Worm (Caenorhabditis elegans): ENCODE data around the gene C15C8.4.

Gene C15C8.4

ce11 chrV:12780248-12780647, 33.0 kb upstream of the C15C8.4 start:
- TF ChIP-seq T23F11.4 (GFP tag; optimal IDR thresholded peaks at IDR 0.05): peak; percentile 90
- TF ChIP-seq fkh-10 (GFP tag; optimal IDR thresholded peaks at IDR 0.05): peak; percentile 81
- peak; percentile 76 for TF ChIP-seq npax-4 (tag; optimal IDR thresholded peaks at IDR 0.05)
- peak; percentile 92 for TF ChIP-seq pha-2 (tag; optimal IDR thresholded peaks at IDR 0.05)
- TF ChIP-seq C08G9.2 (tag; optimal IDR thresholded peaks at IDR 0.05): peak; percentile 80
- TF ChIP-seq ceh-30 (tag; optimal IDR thresholded peaks at IDR 0.05): peak; percentile 38
- TF ChIP-seq ref-2 (tag; optimal IDR thresholded peaks at IDR 0.05): peak; percentile 91
- TF ChIP-seq fkh-6 (tag; optimal IDR thresholded peaks at IDR 0.05): peak; percentile 92
- peak; percentile 90 for TF ChIP-seq che-1 (tag; optimal IDR thresholded peaks at IDR 0.05)
- TF ChIP-seq hlh-6 (tag; optimal IDR thresholded peaks at IDR 0.05): peak; percentile 96
- TF ChIP-seq elt-4 (tag; optimal IDR thresholded peaks at IDR 0.05): peak; percentile 84
- peak; percentile 78 for TF ChIP-seq pqm-1 (tag; optimal IDR thresholded peaks at IDR 0.05)
- TF ChIP-seq sox-2 (GFP tag; IDR thresholded peaks at IDR 0.05): peak; percentile 88
- no peak for TF ChIP-seq unc-55 (GFP tag; optimal IDR thresholded peaks at IDR 0.05)
- TF ChIP-seq ceh-34 (tag; optimal IDR thresholded peaks at IDR 0.05): peak; percentile 89
- peak; percentile 81 for TF ChIP-seq dve-1 (tag; optimal IDR thresholded peaks at IDR 0.05)
- TF ChIP-seq nhr-232 (tag; optimal IDR thresholded peaks at IDR 0.05): peak; percentile 89
- TF ChIP-seq unc-86 (tag; optimal IDR thresholded peaks at IDR 0.05): peak; percentile 88
- peak; percentile 88 for TF ChIP-seq K02D7.2 (tag; optimal IDR thresholded peaks at IDR 0.05)
- TF ChIP-seq ets-4 (tag; optimal IDR thresholded peaks at IDR 0.05): peak; percentile 48
- peak; percentile 91 for TF ChIP-seq ztf-16 (tag; optimal IDR thresholded peaks at IDR 0.05)
- TF ChIP-seq zip-5 (tag; optimal IDR thresholded peaks at IDR 0.05): peak; percentile 82
- peak; percentile 69 for TF ChIP-seq nfya-1 (tag; optimal IDR thresholded peaks at IDR 0.05)
- TF ChIP-seq rnt-1 (tag; optimal IDR thresholded peaks at IDR 0.05): peak; percentile 69
- TF ChIP-seq unc-42 (tag; optimal IDR thresholded peaks at IDR 0.05): peak; percentile 68
- TF ChIP-seq pros-1 (tag; optimal IDR thresholded peaks at IDR 0.05): no peak
- TF ChIP-seq unc-3 (GFP tag; conservative IDR thresholded peaks at IDR 0.05): peak; percentile 96
- peak; percentile 84 for TF ChIP-seq unc-3 (tag; optimal IDR thresholded peaks at IDR 0.05)
- peak; percentile 47 for TF ChIP-seq ceh-24 (tag; optimal IDR thresholded peaks at IDR 0.05)
- TF ChIP-seq ceh-48 (tag; optimal IDR thresholded peaks at IDR 0.05): peak; percentile 77
- TF ChIP-seq nhr-11 (tag; optimal IDR thresholded peaks at IDR 0.05): no peak
- TF ChIP-seq pha-4 (tag; optimal IDR thresholded peaks at IDR 0.05): no peak
- TF ChIP-seq fax-1 (tag; optimal IDR thresholded peaks at IDR 0.05): peak; percentile 88
- peak; percentile 80 for TF ChIP-seq hlh-13 (GFP tag; optimal IDR thresholded peaks at IDR 0.05)
- peak; percentile 83 for TF ChIP-seq eyg-1 (tag; optimal IDR thresholded peaks at IDR 0.05)
- peak; percentile 76 for TF ChIP-seq odd-2 (tag; optimal IDR thresholded peaks at IDR 0.05)
- peak; percentile 88 for TF ChIP-seq ceh-14 (tag; optimal IDR thresholded peaks at IDR 0.05)
- TF ChIP-seq pat-9 (tag; optimal IDR thresholded peaks at IDR 0.05): peak; percentile 87
- TF ChIP-seq syd-9 (tag; optimal IDR thresholded peaks at IDR 0.05): peak; percentile 92
- peak; percentile 73 for TF ChIP-seq ceh-31 (tag; optimal IDR thresholded peaks at IDR 0.05)
- TF ChIP-seq lin-11 (tag; optimal IDR thresholded peaks at IDR 0.05): peak; percentile 86
- peak; percentile 73 for TF ChIP-seq sdc-2 (tag; optimal IDR thresholded peaks at IDR 0.05)
- no peak for TF ChIP-seq ama-1 (optimal IDR thresholded peaks at IDR 0.05)
- TF ChIP-seq mec-3 (tag; optimal IDR thresholded peaks at IDR 0.05; ENCODE audit: borderline replicate concordance): no peak
- peak; percentile 86 for TF ChIP-seq hlh-15 (tag; optimal IDR thresholded peaks at IDR 0.05)
- TF ChIP-seq ceh-6 (GFP tag; optimal IDR thresholded peaks at IDR 0.05): peak; percentile 92
- peak; percentile 84 for TF ChIP-seq ceh-9 (tag; optimal IDR thresholded peaks at IDR 0.05)
- TF ChIP-seq F13H6.1 (tag; optimal IDR thresholded peaks at IDR 0.05): peak; percentile 81
- TF ChIP-seq pax-1 (tag; optimal IDR thresholded peaks at IDR 0.05): peak; percentile 7
- TF ChIP-seq K09A11.1 (tag; optimal IDR thresholded peaks at IDR 0.05; ENCODE audit: insufficient read depth): peak; percentile 68
- TF ChIP-seq ceh-45 (GFP tag; IDR thresholded peaks at IDR 0.05): peak; percentile 96
- peak; percentile 93 for TF ChIP-seq Y22D7AL.16 (tag; optimal IDR thresholded peaks at IDR 0.05)
- peak; percentile 89 for TF ChIP-seq C38D4.7 (GFP tag; optimal IDR thresholded peaks at IDR 0.05)
- TF ChIP-seq madf-2 (tag; optimal IDR thresholded peaks at IDR 0.05): peak; percentile 91

Data from whole organism, late embryonic.